Fruit fly (Drosophila melanogaster) whole organism, embryonic: ENCODE measurements around the gene CG7518.

ENCODE experiments used
- CG10267 ChIP-seq: fragments of 200-800 bp; sonication (Bioruptor generic); optimal IDR thresholded peaks from 2 replicates; lab custom pipeline; 2018; ENCODE audit warnings: missing biosample characterization, mild to moderate bottlenecking, missing genetic modification characterization, moderate library complexity
- CG10959 ChIP-seq: fragments of 200-800 bp; sonication (Bioruptor generic); IDR thresholded peaks from 2 replicates; pipeline ENCODE4 v1.3.6; 2022; ENCODE audit warnings: missing biosample characterization, missing genetic modification characterization
- CG12236 ChIP-seq: fragments of 200-800 bp; sonication (Bioruptor generic); optimal IDR thresholded peaks from 2 replicates; lab custom pipeline; 2016; ENCODE audit warnings: missing biosample characterization, missing genetic modification characterization
- CG12659 ChIP-seq: fragments of 200-800 bp; sonication (Bioruptor generic); optimal IDR thresholded peaks from 3 replicates; lab custom pipeline; 2017; ENCODE audit warnings: mild to moderate bottlenecking, missing biosample characterization, missing genetic modification reagents, missing genetic modification characterization
- CG15073 ChIP-seq: fragments of 200-800 bp; sonication (Bioruptor generic); optimal IDR thresholded peaks from 2 replicates; lab custom pipeline; 2016; ENCODE audit warnings: missing biosample characterization, missing genetic modification characterization
- CG17385 ChIP-seq: fragments of 200-800 bp; sonication (Bioruptor generic); optimal IDR thresholded peaks from 3 replicates; lab custom pipeline; 2018; ENCODE audit warnings: missing biosample characterization, mild to moderate bottlenecking, missing genetic modification characterization
- CG2116 ChIP-seq: fragments of 200-800 bp; sonication (Bioruptor generic); optimal IDR thresholded peaks from 3 replicates; lab custom pipeline; 2018; ENCODE audit warnings: missing biosample characterization, mild to moderate bottlenecking, missing genetic modification characterization
- CG2120 ChIP-seq: fragments of 200-800 bp; sonication (Bioruptor generic); optimal IDR thresholded peaks from 3 replicates; lab custom pipeline; 2016; ENCODE audit warnings: missing biosample characterization, missing genetic modification characterization
- CG2129 ChIP-seq: fragments of 200-800 bp; sonication (Bioruptor generic); IDR thresholded peaks from 2 replicates; pipeline ENCODE4 v1.3.6; 2022; ENCODE audit warnings: missing biosample characterization, missing genetic modification characterization; ENCODE audit not compliant: partially characterized antibody
- CG31441 ChIP-seq: fragments of 200-800 bp; sonication (Bioruptor generic); IDR thresholded peaks from 2 replicates; pipeline ENCODE4 v1.3.6; 2022; ENCODE audit warnings: missing biosample characterization, missing genetic modification characterization
- CG4282 ChIP-seq: fragments of 200-800 bp; sonication (Bioruptor generic); optimal IDR thresholded peaks from 2 replicates; lab custom pipeline; 2016; ENCODE audit warnings: missing biosample characterization, missing genetic modification characterization
- CG4424 ChIP-seq: fragments of 200-800 bp; sonication (Bioruptor generic); optimal IDR thresholded peaks from 3 replicates; lab custom pipeline; 2016; ENCODE audit warnings: missing biosample characterization, missing genetic modification characterization
- CG4617 ChIP-seq: fragments of 200-800 bp; sonication (Bioruptor generic); optimal IDR thresholded peaks from 3 replicates; lab custom pipeline; 2016; ENCODE audit warnings: missing biosample characterization, missing genetic modification characterization, borderline replicate concordance
- CG6689 ChIP-seq: fragments of 200-800 bp; sonication (Bioruptor generic); IDR thresholded peaks from 2 replicates; pipeline ENCODE4 v1.3.6; 2022; ENCODE audit warnings: missing biosample characterization, missing genetic modification characterization
- CG9215 ChIP-seq: fragments of 200-800 bp; sonication (Bioruptor generic); IDR thresholded peaks from 2 replicates; pipeline ENCODE4 v1.3.6; 2022; ENCODE audit warnings: missing biosample characterization, missing genetic modification characterization
- CG9797 ChIP-seq: fragments of 200-800 bp; sonication (Bioruptor generic); optimal IDR thresholded peaks from 3 replicates; lab custom pipeline; 2018; ENCODE audit warnings: missing biosample characterization, mild to moderate bottlenecking, missing genetic modification characterization
- CTCF ChIP-seq: fragments of 200-800 bp; sonication (Bioruptor generic); optimal IDR thresholded peaks from 2 replicates; lab custom pipeline; 2017; ENCODE audit warnings: missing biosample characterization, mild to moderate bottlenecking, missing genetic modification characterization, moderate library complexity
- CoRest ChIP-seq: fragments of 200-800 bp; sonication (Bioruptor generic); optimal IDR thresholded peaks from 3 replicates; lab custom pipeline; 2018; ENCODE audit warnings: missing biosample characterization, mild to moderate bottlenecking, missing genetic modification characterization, moderate library complexity
- Doc3 ChIP-seq: fragments of 200-800 bp; sonication (Bioruptor generic); IDR thresholded peaks from 3 replicates; pipeline ENCODE4 v1.3.6; 2022; ENCODE audit warnings: missing biosample characterization, missing genetic modification characterization; ENCODE audit not compliant: partially characterized antibody
- E2f1 ChIP-seq: fragments of 200-800 bp; sonication (Bioruptor generic); IDR thresholded peaks from 2 replicates; pipeline ENCODE4 v1.3.6; 2022; ENCODE audit warnings: missing biosample characterization, missing genetic modification characterization
- Ets65A ChIP-seq: fragments of 200-800 bp; sonication (Bioruptor generic); peaks from one replicate; lab custom pipeline; 2016; ENCODE audit warnings: missing biosample characterization, missing genetic modification characterization
- Fer1 ChIP-seq: fragments of 200-800 bp; sonication (Bioruptor generic); optimal IDR thresholded peaks from 2 replicates; lab custom pipeline; 2017; ENCODE audit warnings: missing biosample characterization, mild to moderate bottlenecking, missing genetic modification characterization
- HmgD ChIP-seq: fragments of 200-800 bp; sonication (Bioruptor generic); optimal IDR thresholded peaks from 3 replicates; lab custom pipeline; 2016; ENCODE audit warnings: missing biosample characterization, missing genetic modification characterization
- Hmx ChIP-seq: fragments of 200-800 bp; sonication (Bioruptor generic); optimal IDR thresholded peaks from 2 replicates; lab custom pipeline; 2016; ENCODE audit warnings: missing biosample characterization, missing genetic modification characterization
- Hr3 ChIP-seq: fragments of 200-800 bp; sonication (Bioruptor generic); optimal IDR thresholded peaks from 3 replicates; lab custom pipeline; 2016; ENCODE audit warnings: missing biosample characterization, missing genetic modification characterization
- Hsf ChIP-seq: fragments of 200-800 bp; sonication (Bioruptor generic); optimal IDR thresholded peaks from 3 replicates; lab custom pipeline; 2016; ENCODE audit warnings: missing biosample characterization, missing genetic modification characterization
- Kr ChIP-seq: fragments of 200-800 bp; sonication (Bioruptor generic); optimal IDR thresholded peaks from 2 replicates; lab custom pipeline; 2017; ENCODE audit warnings: missing biosample characterization, mild to moderate bottlenecking, missing genetic modification characterization
- Lhr ChIP-seq: fragments of 200-800 bp; sonication (Bioruptor generic); optimal IDR thresholded peaks from 3 replicates; lab custom pipeline; 2017; ENCODE audit warnings: mild to moderate bottlenecking, missing biosample characterization, missing genetic modification reagents, missing genetic modification characterization
- MESR4 ChIP-seq: fragments of 200-800 bp; sonication (Bioruptor generic); optimal IDR thresholded peaks from 2 replicates; lab custom pipeline; 2018; ENCODE audit warnings: missing biosample characterization, mild to moderate bottlenecking, missing genetic modification characterization, moderate library complexity
- Mad ChIP-seq: fragments of 200-800 bp; sonication (Bioruptor generic); optimal IDR thresholded peaks from 2 replicates; lab custom pipeline; 2016; ENCODE audit warnings: missing biosample characterization, missing genetic modification characterization
- Myb ChIP-seq: fragments of 200-800 bp; sonication (Bioruptor generic); optimal IDR thresholded peaks from 2 replicates; lab custom pipeline; 2016; ENCODE audit warnings: missing biosample characterization, missing genetic modification characterization
- NC2β ChIP-seq: fragments of 200-800 bp; sonication (Bioruptor generic); optimal IDR thresholded peaks from 2 replicates; lab custom pipeline; 2016; ENCODE audit warnings: missing biosample characterization, missing genetic modification characterization
- Rfx ChIP-seq: fragments of 200-800 bp; sonication (Bioruptor generic); IDR thresholded peaks from 2 replicates; pipeline ENCODE4 v1.3.6; 2022; ENCODE audit warnings: missing biosample characterization, missing genetic modification characterization
- Scr ChIP-seq: fragments of 200-800 bp; sonication (Bioruptor generic); IDR thresholded peaks from 2 replicates; pipeline ENCODE4 v1.3.6; 2022; ENCODE audit warnings: missing biosample characterization, missing genetic modification characterization; ENCODE audit not compliant: partially characterized antibody
- ato ChIP-seq: fragments of 200-800 bp; sonication (Bioruptor generic); IDR thresholded peaks from 2 replicates; pipeline ENCODE4 v1.3.6; 2022; ENCODE audit warnings: missing biosample characterization, missing genetic modification characterization; ENCODE audit not compliant: partially characterized antibody
- cato ChIP-seq: fragments of 200-800 bp; sonication (Bioruptor generic); optimal IDR thresholded peaks from 2 replicates; lab custom pipeline; 2016; ENCODE audit warnings: missing biosample characterization, missing genetic modification characterization, borderline replicate concordance
- dm ChIP-seq: fragments of 200-800 bp; sonication (Bioruptor generic); optimal IDR thresholded peaks from 3 replicates; lab custom pipeline; 2016; ENCODE audit warnings: missing biosample characterization, missing genetic modification characterization
- eyg ChIP-seq: fragments of 200-800 bp; sonication (Bioruptor generic); optimal IDR thresholded peaks from 3 replicates; lab custom pipeline; 2016; ENCODE audit warnings: missing biosample characterization, missing genetic modification characterization
- grn ChIP-seq: fragments of 200-800 bp; sonication (Bioruptor generic); optimal IDR thresholded peaks from 3 replicates; lab custom pipeline; 2017; ENCODE audit warnings: missing biosample characterization, missing genetic modification characterization
- hb ChIP-seq: fragments of 200-800 bp; sonication (Bioruptor generic); IDR thresholded peaks from 3 replicates; pipeline ENCODE4 v1.3.6; 2022; ENCODE audit warnings: missing biosample characterization, missing genetic modification characterization; ENCODE audit not compliant: partially characterized antibody
- hbn ChIP-seq: fragments of 200-800 bp; sonication (Bioruptor generic); IDR thresholded peaks from 2 replicates; pipeline ENCODE4 v1.3.6; 2022; ENCODE audit warnings: missing biosample characterization, missing genetic modification characterization; ENCODE audit not compliant: partially characterized antibody
- ind ChIP-seq: fragments of 200-800 bp; sonication (Bioruptor generic); optimal IDR thresholded peaks from 3 replicates; lab custom pipeline; 2016; ENCODE audit warnings: missing biosample characterization, missing genetic modification characterization
- mam ChIP-seq: fragments of 200-800 bp; sonication (Bioruptor generic); optimal IDR thresholded peaks from 3 replicates; lab custom pipeline; 2016; ENCODE audit warnings: missing biosample characterization, missing genetic modification characterization
- schlank ChIP-seq: fragments of 200-800 bp; sonication (Bioruptor generic); optimal IDR thresholded peaks from 2 replicates; lab custom pipeline; 2018; ENCODE audit warnings: missing biosample characterization, mild to moderate bottlenecking, missing genetic modification characterization
- slou ChIP-seq: fragments of 200-800 bp; sonication (Bioruptor generic); optimal IDR thresholded peaks from 3 replicates; lab custom pipeline; 2016; ENCODE audit warnings: missing biosample characterization, missing genetic modification characterization
- tap ChIP-seq: fragments of 200-800 bp; optimal IDR thresholded peaks from 3 replicates; lab custom pipeline; 2019; ENCODE audit warnings: missing biosample characterization, mild to moderate bottlenecking, missing genetic modification characterization, moderate library complexity
- tin ChIP-seq: fragments of 200-800 bp; sonication (Bioruptor generic); optimal IDR thresholded peaks from 3 replicates; lab custom pipeline; 2016; ENCODE audit warnings: missing biosample characterization, missing genetic modification characterization
- tna ChIP-seq: fragments of 200-800 bp; sonication (Bioruptor generic); IDR thresholded peaks from 2 replicates; pipeline ENCODE4 v1.3.6; 2022; ENCODE audit warnings: missing biosample characterization, missing genetic modification characterization; ENCODE audit not compliant: partially characterized antibody
- unc-4 ChIP-seq: fragments of 200-800 bp; sonication (Bioruptor generic); IDR thresholded peaks from 2 replicates; pipeline ENCODE4 v1.3.6; 2022; ENCODE audit warnings: missing biosample characterization, missing genetic modification characterization; ENCODE audit not compliant: partially characterized antibody
- zen2 ChIP-seq: fragments of 200-800 bp; sonication (Bioruptor generic); IDR thresholded peaks from 3 replicates; pipeline ENCODE4 v1.3.6; 2022; ENCODE audit warnings: missing biosample characterization, missing genetic modification characterization; ENCODE audit not compliant: partially characterized antibody

The CG7518 gene

DNA sequence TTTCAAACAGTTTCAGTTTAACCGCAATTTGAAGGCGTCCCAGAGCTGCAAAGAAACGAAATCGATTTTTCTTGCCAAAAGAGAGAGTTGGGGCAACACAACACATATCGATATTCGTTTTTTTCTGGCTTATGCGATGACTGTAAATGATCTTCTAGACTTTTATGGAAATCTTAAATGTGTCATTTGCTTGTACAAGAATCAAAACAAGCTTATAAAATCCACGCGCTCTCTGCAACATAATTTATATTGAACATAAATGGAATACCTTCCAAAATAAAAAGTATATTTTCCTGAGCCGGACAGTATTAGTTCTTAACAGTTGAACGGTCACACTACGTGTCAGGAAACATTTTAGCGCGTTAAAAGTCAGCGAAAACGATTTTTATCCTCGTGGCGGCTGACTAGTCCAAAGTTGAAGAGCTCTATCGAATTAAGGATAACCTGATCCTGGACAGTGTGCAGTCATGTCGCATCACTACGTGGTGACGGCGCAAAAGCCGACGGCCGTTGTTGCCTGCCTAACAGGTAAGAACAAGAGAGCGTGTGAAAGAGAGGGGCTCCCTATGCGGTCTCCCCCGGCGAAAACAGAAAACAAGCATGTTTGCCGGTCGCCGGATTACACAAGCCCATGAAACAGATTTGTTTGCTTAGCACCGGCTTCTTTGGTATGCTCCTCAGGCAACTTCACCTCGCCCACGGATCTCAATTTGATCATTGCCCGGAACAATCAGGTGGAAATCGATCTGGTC lies 54.2 kb downstream of the CG7518 start, which contains the start of gene pic (continued):
- peak; percentile 16 for TF ChIP-seq NC2β (GFP tag; lab: Kevin White, UChicago)
- TF ChIP-seq Hr3 (GFP tag; lab: Kevin White, UChicago) = no peak
- TF ChIP-seq ato (GFP tag; lab: Robert Waterston, UW) = peak; percentile 62
- TF ChIP-seq Fer1 (GFP tag; lab: Kevin White, UChicago) = no peak
- TF ChIP-seq CG10959 (GFP tag; lab: Robert Waterston, UW) = no peak
- peak; percentile 18 for TF ChIP-seq CG2120 (GFP tag; lab: Kevin White, UChicago)
- peak; percentile 66 for TF ChIP-seq CG10267 (tag; lab: Kevin White, UChicago)
- peak; percentile 77 for TF ChIP-seq Myb
- peak; percentile 22 for TF ChIP-seq Mad (GFP tag; lab: Kevin White, UChicago)
- peak; percentile 26 for TF ChIP-seq HmgD (GFP tag; lab: Kevin White, UChicago)
- TF ChIP-seq CG12236 (GFP tag; lab: Kevin White, UChicago) = no peak
- TF ChIP-seq CG4424 (GFP tag; lab: Kevin White, UChicago) = no peak
- no peak for TF ChIP-seq Rfx
- peak; percentile 87 for TF ChIP-seq CG9797
- peak; percentile 9; the same call in 1 of the 2 replicates for TF ChIP-seq CG31441 (GFP tag; lab: Robert Waterston, UW)
- peak; percentile 52 for TF ChIP-seq CoRest (tag; lab: Kevin White, UChicago)
- TF ChIP-seq CG4617 (GFP tag; lab: Kevin White, UChicago) = peak; percentile 36
- no peak for TF ChIP-seq tin
- TF ChIP-seq hb = peak; percentile 21; the same call in 1 of the 3 replicates
- peak; percentile 69 for TF ChIP-seq CG2129 (GFP tag; lab: Robert Waterston, UW)
- no peak for TF ChIP-seq ind
- TF ChIP-seq unc-4 (GFP tag; lab: Robert Waterston, UW) = peak; percentile 72
- peak; percentile 87 for TF ChIP-seq Scr (GFP tag; lab: Robert Waterston, UW)
- TF ChIP-seq slou = no peak
- TF ChIP-seq Kr (GFP tag; lab: Kevin White, UChicago) = no peak
- peak; percentile 6 for TF ChIP-seq mam (GFP tag; lab: Kevin White, UChicago)
- no peak for TF ChIP-seq Hmx
- peak; percentile 26 for TF ChIP-seq eyg (GFP tag; lab: Kevin White, UChicago)
- peak; percentile 33; the same call in 1 of the 3 replicates for TF ChIP-seq zen2 (GFP tag; lab: Robert Waterston, UW)
- TF ChIP-seq CG2116 (GFP tag; lab: Kevin White, UChicago) = peak; percentile 100
- TF ChIP-seq dm = peak; percentile 32
- TF ChIP-seq Doc3 = peak; percentile 76
- TF ChIP-seq Ets65A (GFP tag; lab: Kevin White, UChicago) = no peak
- TF ChIP-seq CG6689 (GFP tag; lab: Robert Waterston, UW) = no peak
- TF ChIP-seq CG9215 (GFP tag; lab: Robert Waterston, UW) = no peak
- peak; percentile 9 for TF ChIP-seq Hsf
- TF ChIP-seq cato (GFP tag; lab: Kevin White, UChicago) = no peak
- TF ChIP-seq MESR4 = peak; percentile 78
- TF ChIP-seq CG12659 (GFP tag; lab: Kevin White, UChicago) = peak; percentile 31
- peak; percentile 86 for TF ChIP-seq CG17385 (GFP tag; lab: Kevin White, UChicago)
- TF ChIP-seq tna (GFP tag; lab: Robert Waterston, UW) = peak; percentile 51
- peak; percentile 37 for TF ChIP-seq CTCF (GFP tag; lab: Kevin White, UChicago)
- no peak for TF ChIP-seq CG15073 (GFP tag; lab: Kevin White, UChicago)
- TF ChIP-seq schlank = no peak
- peak; percentile 50 for TF ChIP-seq Lhr (GFP tag; lab: Kevin White, UChicago)
- no peak for TF ChIP-seq tap (tag; lab: Kevin White, UChicago)
- TF ChIP-seq CG4282 (GFP tag; lab: Kevin White, UChicago) = no peak
- peak; percentile 84 for TF ChIP-seq hbn (GFP tag; lab: Robert Waterston, UW)
- TF ChIP-seq grn = no peak
- TF ChIP-seq E2f1 = 0 out of 2 replicates have a peak, but pooled peaks have one; percentile 11
